Fruit fly (Drosophila melanogaster): ENCODE results near the gene tal-3A.

The tal-3A gene

DNA sequence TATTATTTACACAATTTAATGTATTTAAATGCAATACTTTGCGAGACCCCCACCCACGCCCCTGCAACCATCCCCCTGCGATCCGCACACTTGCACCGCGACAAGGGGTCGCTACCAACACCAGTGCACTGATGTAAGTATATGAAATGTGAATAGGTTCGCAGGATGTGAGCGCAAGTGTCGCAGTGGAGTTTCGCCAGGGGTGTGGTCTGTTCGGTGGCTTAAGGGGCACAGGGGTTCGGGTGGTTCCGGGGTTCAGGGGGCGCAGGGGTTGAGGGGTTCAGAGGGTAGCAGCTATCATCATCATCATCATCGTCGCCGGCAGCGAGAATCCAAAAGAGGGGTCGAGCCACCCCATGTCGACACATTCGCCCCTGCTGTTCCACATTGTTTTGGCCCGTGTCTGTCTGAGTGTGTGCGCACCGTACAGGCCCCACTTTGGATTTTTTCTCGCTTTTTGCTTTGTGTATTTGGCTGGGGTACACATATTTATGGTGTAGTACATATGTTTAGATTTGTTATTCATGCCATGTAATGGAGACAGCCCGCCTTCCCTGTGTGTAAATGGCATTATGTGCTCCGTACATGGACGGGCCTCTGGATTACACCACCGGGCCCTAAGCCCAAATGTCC is 7.8 kb upstream of the tal-3A start (continued):
- no peak for TF ChIP-seq Optix (GFP tag; IDR thresholded peaks at IDR 0.05)
- TF ChIP-seq CG3838 (GFP tag; optimal IDR thresholded peaks at IDR 0.05) = no peak
- no peak for TF ChIP-seq ash1 (GFP tag; optimal IDR thresholded peaks at IDR 0.05)
- TF ChIP-seq Ssrp (tag; optimal IDR thresholded peaks at IDR 0.05) = no peak
- TF ChIP-seq CG13424 (tag; optimal IDR thresholded peaks at IDR 0.05) = no peak
- TF ChIP-seq jumu (GFP tag; optimal IDR thresholded peaks at IDR 0.05) = no peak
- no peak for TF ChIP-seq CG3726 (GFP tag; IDR thresholded peaks at IDR 0.05)

DNA sequence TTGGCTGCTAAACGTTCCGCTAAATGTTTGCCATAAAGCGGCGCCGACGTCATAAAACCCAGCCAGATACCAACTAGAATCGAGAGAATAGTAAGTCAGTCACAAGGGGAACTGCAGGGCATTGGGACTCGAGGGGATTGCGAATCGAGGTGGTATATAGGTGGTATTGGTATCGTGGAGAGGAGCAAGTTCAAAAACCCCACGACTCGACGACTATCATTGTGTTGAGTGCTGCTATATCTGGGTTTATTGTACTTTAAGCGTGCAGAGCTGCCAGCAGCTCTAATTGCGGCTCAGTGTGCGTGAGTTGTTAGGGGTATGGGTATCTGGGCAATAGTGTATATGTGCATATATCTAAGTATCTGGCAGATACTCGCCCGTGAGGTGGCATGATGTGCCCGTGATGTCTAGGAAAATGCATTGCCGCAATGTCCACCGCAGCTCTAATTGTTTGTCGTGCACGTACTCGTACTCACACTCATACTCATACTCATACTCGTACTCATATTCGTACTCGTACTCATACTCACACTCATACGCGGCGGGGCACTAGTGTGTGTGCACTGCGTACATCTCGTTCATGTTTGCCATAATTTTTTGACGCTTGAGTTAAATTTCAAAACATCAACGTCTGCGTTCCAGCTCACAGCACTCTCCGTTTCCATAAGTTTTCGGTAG is 6.7 kb upstream of the tal-3A start:
- TF ChIP-seq CG1647 (GFP tag; optimal IDR thresholded peaks at IDR 0.05) = no peak
- 0 out of 2 replicates have a peak, but pooled peaks have one; percentile 8 for TF ChIP-seq seq (GFP tag; IDR thresholded peaks at IDR 0.05)
- peak; percentile 61 for TF ChIP-seq cg (GFP tag; optimal IDR thresholded peaks at IDR 0.05)
- TF ChIP-seq BtbVII (GFP tag; optimal IDR thresholded peaks at IDR 0.05) = no peak
- TF ChIP-seq Med (GFP tag) = peak; percentile 47
- peak; percentile 87 for TF ChIP-seq z (GFP tag; IDR thresholded peaks at IDR 0.05)
- peak; percentile 53 for TF ChIP-seq CG13894 (tag; optimal IDR thresholded peaks at IDR 0.05)

DNA sequence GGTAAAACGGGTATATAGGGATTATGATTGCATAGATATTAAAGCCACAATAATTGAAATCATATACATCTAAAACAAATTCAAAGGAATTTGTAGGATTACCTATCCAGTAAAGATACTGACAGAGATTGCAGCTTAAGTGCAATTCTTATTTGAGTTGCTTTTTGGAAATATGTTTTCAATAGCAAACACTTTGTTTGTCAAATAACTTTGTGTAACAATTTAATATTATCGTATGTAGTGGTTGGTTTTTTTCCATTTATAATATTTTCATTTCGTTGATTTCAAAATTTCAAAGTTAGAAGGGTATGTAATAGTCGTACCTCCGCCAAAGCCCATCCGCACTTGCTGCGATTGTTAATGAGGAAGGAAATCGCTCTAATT is 6.2 kb upstream of the tal-3A start:
- TF ChIP-seq bsh (GFP tag; optimal IDR thresholded peaks at IDR 0.05) (peak in 1 of 2 experiments; percentile 1), CG30403 (GFP tag; optimal IDR thresholded peaks at IDR 0.05) (peak; percentile 5), phol (tag; optimal IDR thresholded peaks at IDR 0.05) (peak; percentile 7), CG11504 (tag; optimal IDR thresholded peaks at IDR 0.05) (peak; percentile 28), vnd (GFP tag; IDR thresholded peaks at IDR 0.05; ENCODE audit: partially characterized antibody) (no peak), scrt (GFP tag; optimal IDR thresholded peaks at IDR 0.05) (no peak), gem (tag; optimal IDR thresholded peaks at IDR 0.05) (peak; percentile 34), CG7556 (GFP tag; optimal IDR thresholded peaks at IDR 0.05) (peak; percentile 19), CG3281 (GFP tag; optimal IDR thresholded peaks at IDR 0.05) (no peak), eve (GFP tag; optimal IDR thresholded peaks at IDR 0.05) (peak in 1 of 2 experiments; percentile 46), nmo (GFP tag; optimal IDR thresholded peaks at IDR 0.05) (peak; percentile 21), Sox100B (GFP tag; optimal IDR thresholded peaks at IDR 0.05) (peak; percentile 16), CG9437 (GFP tag; optimal IDR thresholded peaks at IDR 0.05) (no peak), trh (GFP tag; optimal IDR thresholded peaks at IDR 0.05) (no peak), Hr51 (GFP tag; optimal IDR thresholded peaks at IDR 0.05) (peak in 1 of 2 experiments; percentile 18), dmrt99B (tag; optimal IDR thresholded peaks at IDR 0.05) (peak; percentile 29), chif (GFP tag; optimal IDR thresholded peaks at IDR 0.05) (no peak), lola (GFP tag; optimal IDR thresholded peaks at IDR 0.05) (peak in 1 of 3 experiments; percentile 0), disco-r (GFP tag; optimal IDR thresholded peaks at IDR 0.05) (no peak), Atf6 (GFP tag; IDR thresholded peaks at IDR 0.05) (no peak), YL-1 (GFP tag; optimal IDR thresholded peaks at IDR 0.05) (no peak), CG2678 (tag; optimal IDR thresholded peaks at IDR 0.05) (peak; percentile 18), CG13287 (GFP tag; IDR thresholded peaks at IDR 0.05; ENCODE audit: partially characterized antibody) (no peak), ftz-f1 (GFP tag; optimal IDR thresholded peaks at IDR 0.05) (no peak), CG18262 (tag; optimal IDR thresholded peaks at IDR 0.05) (peak; percentile 12), row (GFP tag; IDR thresholded peaks at IDR 0.05) (0 out of 3 replicates have a peak, but pooled peaks have one; percentile 17), prd (optimal IDR thresholded peaks at IDR 0.05) (no peak), prd (GFP tag; IDR thresholded peaks at IDR 0.05) (0 out of 3 replicates have a peak, but pooled peaks have one; percentile 19), D19A (tag; optimal IDR thresholded peaks at IDR 0.05) (peak; percentile 13), sens (GFP tag) (peak; percentile 66), Xrp1 (GFP tag; IDR thresholded peaks at IDR 0.05) (peak; percentile 11; the same call in 1 of the 2 replicates), CG17361 (GFP tag; IDR thresholded peaks at IDR 0.05) (0 out of 3 replicates have a peak, but pooled peaks have one; percentile 23)

All from whole organism, embryonic.